Worm (Caenorhabditis elegans) whole organism, young adult: ENCODE results near the gene C47D2.1.

Experiments
- egrh-3 ChIP-seq: fragments of 200-800 bp; sonication (Bioruptor generic); IDR thresholded peaks from 2 replicates; pipeline ENCODE4 v1.3.6; 2022; ENCODE audit warnings: missing genetic modification reagents, missing genetic modification characterization, missing compliant biosample characterization
- snpc-1.3 ChIP-seq: sonication (generic microtip); optimal IDR thresholded peaks from 2 replicates; lab custom pipeline; 2017; ENCODE audit warnings: missing genetic modification characterization, mild to moderate bottlenecking, missing compliant biosample characterization, antibody characterized with exemption, moderate library complexity, missing genotype, missing genetic modification reagents; ENCODE audit not compliant: insufficient read depth
- snpc-4 ChIP-seq, 5 experiments: fragments of 150-350 bp in 1 of 5; sonication (generic microtip) in 4 of 5; optimal IDR thresholded peaks; 2 replicates each; lab custom pipeline; 2014 to 2018; ENCODE audit warnings: missing genetic modification characterization in 5 of 5, missing biosample characterization in 3 of 5, antibody characterized with exemption in 2 of 5, mild to moderate bottlenecking in 2 of 5, missing compliant biosample characterization in 2 of 5, missing genotype in 2 of 5, moderate library complexity in 2 of 5, missing genetic modification reagents in 1 of 5
- zfh-2 ChIP-seq: fragments of 200-800 bp; sonication (Bioruptor generic); conservative IDR thresholded peaks from 2 replicates; pipeline ENCODE4 v1.3.6; 2022; ENCODE audit warnings: missing genetic modification reagents, missing genetic modification characterization, missing compliant biosample characterization

- no peak for TF ChIP-seq zfh-2 (GFP tag; lab: Robert Waterston, UW)
- no peak for TF ChIP-seq snpc-4 (GFP tag; optimal IDR thresholded peaks at IDR 0.05; lab: Kevin White, UChicago)
- TF ChIP-seq snpc-4 (tag; optimal IDR thresholded peaks at IDR 0.05; lab: Kevin White, UChicago): no peak
- TF ChIP-seq snpc-1.3 (tag; lab: Kevin White, UChicago): no peak
- no peak for TF ChIP-seq egrh-3 (GFP tag; lab: Robert Waterston, UW)
Observed at ce11 chrX:8173610-8174009, 41.3 kb upstream of the C47D2.1 start, which contains the start of gene C17H11.1.
